Fruit fly (Drosophila melanogaster) whole organism, embryonic: ENCODE measurements around the gene CG14212.

ENCODE experiments used
- Abd-B ChIP-seq: fragments of 200-800 bp; sonication (Bioruptor generic); optimal IDR thresholded peaks from 2 replicates; lab custom pipeline; 2018; ENCODE audit warnings: missing biosample characterization, mild to moderate bottlenecking, missing genetic modification characterization, moderate library complexity
- Ada2b ChIP-seq: fragments of 200-800 bp; sonication (Bioruptor generic); IDR thresholded peaks from 2 replicates; pipeline ENCODE4 v1.3.6; 2022; ENCODE audit warnings: missing biosample characterization, missing genetic modification characterization
- CG10274 ChIP-seq: fragments of 200-800 bp; sonication (Bioruptor generic); optimal IDR thresholded peaks from 3 replicates; lab custom pipeline; 2017; ENCODE audit warnings: missing biosample characterization, mild to moderate bottlenecking, missing genetic modification characterization
- CG10431 ChIP-seq: fragments of 200-800 bp; sonication (Bioruptor generic); optimal IDR thresholded peaks from 3 replicates; lab custom pipeline; 2018; ENCODE audit warnings: missing biosample characterization, mild to moderate bottlenecking, missing genetic modification characterization
- CG10462 ChIP-seq: fragments of 200-800 bp; sonication (Bioruptor generic); optimal IDR thresholded peaks from 2 replicates; lab custom pipeline; 2016; ENCODE audit warnings: missing biosample characterization, missing genetic modification characterization
- CG10543 ChIP-seq: fragments of 200-800 bp; sonication (Bioruptor generic); optimal IDR thresholded peaks from 3 replicates; lab custom pipeline; 2017; ENCODE audit warnings: missing biosample characterization, mild to moderate bottlenecking, missing genetic modification characterization, moderate library complexity
- CG11723 ChIP-seq: fragments of 200-800 bp; sonication (Bioruptor generic); optimal IDR thresholded peaks from 2 replicates; lab custom pipeline; 2017; ENCODE audit warnings: missing biosample characterization, mild to moderate bottlenecking, missing genetic modification characterization
- CG14667 ChIP-seq: fragments of 200-800 bp; sonication (Bioruptor generic); IDR thresholded peaks from 2 replicates; pipeline ENCODE4 v1.3.6; 2022; ENCODE audit warnings: missing biosample characterization, missing genetic modification characterization
- CG15011 ChIP-seq: fragments of 200-800 bp; sonication (Bioruptor generic); optimal IDR thresholded peaks from 3 replicates; lab custom pipeline; 2018; ENCODE audit warnings: missing biosample characterization, mild to moderate bottlenecking, missing genetic modification characterization
- CG17802 ChIP-seq: fragments of 200-800 bp; sonication (Bioruptor generic); optimal IDR thresholded peaks from 2 replicates; lab custom pipeline; 2018; ENCODE audit warnings: missing biosample characterization, mild to moderate bottlenecking, missing genetic modification characterization, moderate library complexity
- CG18599 ChIP-seq: fragments of 200-800 bp; sonication (Bioruptor generic); optimal IDR thresholded peaks from 3 replicates; lab custom pipeline; 2017; ENCODE audit warnings: missing biosample characterization, missing genetic modification characterization, mild to moderate bottlenecking, moderate library complexity, missing genetic modification reagents
- CG2202 ChIP-seq: fragments of 200-800 bp; sonication (Bioruptor generic); optimal IDR thresholded peaks from 2 replicates; lab custom pipeline; 2018; ENCODE audit warnings: missing biosample characterization, mild to moderate bottlenecking, missing genetic modification characterization
- CG30403 ChIP-seq: fragments of 200-800 bp; sonication (Bioruptor generic); optimal IDR thresholded peaks from 3 replicates; lab custom pipeline; 2016; ENCODE audit warnings: missing biosample characterization, missing genetic modification characterization
- CG31388 ChIP-seq: fragments of 200-800 bp; sonication (Bioruptor generic); optimal IDR thresholded peaks from 2 replicates; lab custom pipeline; 2016; ENCODE audit warnings: missing biosample characterization, missing genetic modification characterization
- CG31441 ChIP-seq: fragments of 200-800 bp; sonication (Bioruptor generic); IDR thresholded peaks from 2 replicates; pipeline ENCODE4 v1.3.6; 2022; ENCODE audit warnings: missing biosample characterization, missing genetic modification characterization
- CG4328 ChIP-seq: fragments of 200-800 bp; sonication (Bioruptor generic); optimal IDR thresholded peaks from 3 replicates; lab custom pipeline; 2017; ENCODE audit warnings: missing biosample characterization, missing genetic modification reagents, missing genetic modification characterization
- CG4854 ChIP-seq: fragments of 200-800 bp; sonication (Bioruptor generic); optimal IDR thresholded peaks from 2 replicates; lab custom pipeline; 2016; ENCODE audit warnings: missing biosample characterization, missing genetic modification characterization, inconsistent platforms
- CG5180 ChIP-seq: fragments of 200-800 bp; sonication (Bioruptor generic); optimal IDR thresholded peaks from 3 replicates; lab custom pipeline; 2017; ENCODE audit warnings: missing biosample characterization, missing genetic modification characterization, mild to moderate bottlenecking, moderate library complexity, missing genetic modification reagents
- CG6689 ChIP-seq: fragments of 200-800 bp; sonication (Bioruptor generic); IDR thresholded peaks from 2 replicates; pipeline ENCODE4 v1.3.6; 2022; ENCODE audit warnings: missing biosample characterization, missing genetic modification characterization
- CG9437 ChIP-seq: fragments of 200-800 bp; sonication (Bioruptor generic); optimal IDR thresholded peaks from 2 replicates; lab custom pipeline; 2018; ENCODE audit warnings: missing biosample characterization, mild to moderate bottlenecking, missing genetic modification characterization
- CrebB ChIP-seq: fragments of 200-800 bp; sonication (Bioruptor generic); optimal IDR thresholded peaks from 3 replicates; lab custom pipeline; 2018; ENCODE audit warnings: missing biosample characterization, mild to moderate bottlenecking, missing genetic modification characterization
- D19A ChIP-seq: fragments of 200-800 bp; optimal IDR thresholded peaks from 3 replicates; lab custom pipeline; 2019; ENCODE audit warnings: missing biosample characterization, mild to moderate bottlenecking, missing genetic modification characterization, moderate library complexity
- Dref ChIP-seq: fragments of 200-800 bp; sonication (Bioruptor generic); IDR thresholded peaks from 2 replicates; pipeline ENCODE4 v1.3.6; 2022; ENCODE audit warnings: missing biosample characterization, missing genetic modification characterization
- E2f1 ChIP-seq: fragments of 200-800 bp; sonication (Bioruptor generic); IDR thresholded peaks from 2 replicates; pipeline ENCODE4 v1.3.6; 2022; ENCODE audit warnings: missing biosample characterization, missing genetic modification characterization
- Ets65A ChIP-seq: fragments of 200-800 bp; sonication (Bioruptor generic); peaks from one replicate; lab custom pipeline; 2016; ENCODE audit warnings: missing biosample characterization, missing genetic modification characterization
- HmgZ ChIP-seq: fragments of 200-800 bp; sonication (Bioruptor generic); optimal IDR thresholded peaks from 2 replicates; lab custom pipeline; 2018; ENCODE audit warnings: missing biosample characterization, mild to moderate bottlenecking, missing genetic modification characterization
- Kr ChIP-seq: fragments of 200-800 bp; sonication (Bioruptor generic); optimal IDR thresholded peaks from 2 replicates; lab custom pipeline; 2017; ENCODE audit warnings: missing biosample characterization, mild to moderate bottlenecking, missing genetic modification characterization
- Oaz ChIP-seq: fragments of 200-800 bp; sonication (Bioruptor generic); IDR thresholded peaks from 2 replicates; pipeline ENCODE4 v1.3.6; 2022; ENCODE audit warnings: missing biosample characterization, missing genetic modification characterization
- Poxn ChIP-seq: fragments of 200-800 bp; sonication (Bioruptor generic); IDR thresholded peaks from 2 replicates; pipeline ENCODE4 v1.3.6; 2022; ENCODE audit warnings: missing biosample characterization, missing genetic modification characterization
- Rfx ChIP-seq: fragments of 200-800 bp; sonication (Bioruptor generic); IDR thresholded peaks from 2 replicates; pipeline ENCODE4 v1.3.6; 2022; ENCODE audit warnings: missing biosample characterization, missing genetic modification characterization
- Sox102F ChIP-seq: fragments of 200-800 bp; sonication (Bioruptor generic); optimal IDR thresholded peaks from 2 replicates; lab custom pipeline; 2018; ENCODE audit warnings: missing biosample characterization, mild to moderate bottlenecking, missing genetic modification characterization, moderate library complexity
- az2 ChIP-seq: fragments of 200-800 bp; sonication (Bioruptor generic); optimal IDR thresholded peaks from 3 replicates; lab custom pipeline; 2016; ENCODE audit warnings: missing biosample characterization, missing genetic modification characterization
- cwo ChIP-seq: fragments of 200-800 bp; sonication (Bioruptor generic); optimal IDR thresholded peaks from 3 replicates; lab custom pipeline; 2017; ENCODE audit warnings: missing biosample characterization, missing genetic modification characterization, mild to moderate bottlenecking, moderate library complexity, missing genetic modification reagents
- dmrt99B ChIP-seq: fragments of 200-800 bp; sonication (Bioruptor generic); optimal IDR thresholded peaks from 2 replicates; lab custom pipeline; 2018; ENCODE audit warnings: missing biosample characterization, mild to moderate bottlenecking, missing genetic modification characterization, moderate library complexity
- emc ChIP-seq: fragments of 200-800 bp; sonication (Bioruptor generic); optimal IDR thresholded peaks from 2 replicates; lab custom pipeline; 2016; ENCODE audit warnings: missing biosample characterization, missing genetic modification characterization
- gro ChIP-seq: fragments of 200-800 bp; sonication (Bioruptor generic); optimal IDR thresholded peaks from 2 replicates; lab custom pipeline; 2016; ENCODE audit warnings: missing biosample characterization, missing genetic modification characterization
- gsb ChIP-seq: fragments of 200-800 bp; sonication (Bioruptor generic); IDR thresholded peaks from 2 replicates; pipeline ENCODE4 v1.3.6; 2022; ENCODE audit warnings: missing biosample characterization, missing genetic modification characterization
- ham ChIP-seq: fragments of 200-800 bp; sonication (Bioruptor generic); IDR thresholded peaks from 2 replicates; pipeline ENCODE4 v1.3.6; 2022; ENCODE audit warnings: missing biosample characterization, missing genetic modification characterization
- inv ChIP-seq: fragments of 200-800 bp; sonication (Bioruptor generic); IDR thresholded peaks from 2 replicates; pipeline ENCODE4 v1.3.6; 2022; ENCODE audit warnings: missing biosample characterization, missing genetic modification characterization; ENCODE audit not compliant: partially characterized antibody
- kah ChIP-seq: fragments of 200-800 bp; sonication (Bioruptor generic); optimal IDR thresholded peaks from 2 replicates; lab custom pipeline; 2018; ENCODE audit warnings: missing biosample characterization, mild to moderate bottlenecking, missing genetic modification characterization
- knrl ChIP-seq: fragments of 200-800 bp; sonication (Bioruptor generic); IDR thresholded peaks from 3 replicates; pipeline ENCODE4 v1.3.6; 2022; ENCODE audit warnings: missing biosample characterization, missing genetic modification characterization; ENCODE audit not compliant: partially characterized antibody
- mam ChIP-seq: fragments of 200-800 bp; sonication (Bioruptor generic); optimal IDR thresholded peaks from 3 replicates; lab custom pipeline; 2016; ENCODE audit warnings: missing biosample characterization, missing genetic modification characterization
- seq ChIP-seq: fragments of 200-800 bp; sonication (Bioruptor generic); IDR thresholded peaks from 2 replicates; pipeline ENCODE4 v1.3.6; 2022; ENCODE audit warnings: missing biosample characterization, missing genetic modification characterization
- sisA ChIP-seq: fragments of 200-800 bp; sonication (Bioruptor generic); IDR thresholded peaks from 2 replicates; pipeline ENCODE4 v1.3.6; 2022; ENCODE audit warnings: missing biosample characterization, missing genetic modification characterization
- sob ChIP-seq: fragments of 200-800 bp; sonication (Bioruptor generic); IDR thresholded peaks from 2 replicates; pipeline ENCODE4 v1.3.6; 2022; ENCODE audit warnings: missing biosample characterization, missing genetic modification characterization
- tio ChIP-seq: fragments of 200-800 bp; sonication (Bioruptor generic); optimal IDR thresholded peaks from 2 replicates; lab custom pipeline; 2017; ENCODE audit warnings: missing biosample characterization, missing genetic modification characterization, inconsistent platforms
- tll ChIP-seq, 2 experiments: fragments of 200-800 bp in 1 of 2; fragments of >200 bp in 1 of 2; sonication (Bioruptor generic) in 1 of 2; optimal IDR thresholded peaks; 2 replicates each; lab custom pipeline; 2017 to 2019; ENCODE audit warnings: missing biosample characterization in 2 of 2, missing genetic modification characterization in 2 of 2, mild to moderate bottlenecking in 1 of 2, moderate library complexity in 1 of 2
- trem ChIP-seq: fragments of 200-800 bp; optimal IDR thresholded peaks from 3 replicates; lab custom pipeline; 2019; ENCODE audit warnings: missing biosample characterization, mild to moderate bottlenecking, missing genetic modification characterization, moderate library complexity
- trh ChIP-seq: fragments of 200-800 bp; sonication (Bioruptor generic); optimal IDR thresholded peaks from 2 replicates; lab custom pipeline; 2016; ENCODE audit warnings: missing biosample characterization, missing genetic modification characterization
- wdn ChIP-seq: fragments of 200-800 bp; sonication (Bioruptor generic); IDR thresholded peaks from 2 replicates; pipeline ENCODE4 v1.3.6; 2022; ENCODE audit warnings: missing biosample characterization, missing genetic modification characterization
- zfh2 ChIP-seq: fragments of 200-800 bp; sonication (Bioruptor generic); optimal IDR thresholded peaks from 2 replicates; lab custom pipeline; 2016; ENCODE audit warnings: missing biosample characterization, missing genetic modification characterization

Gene CG14212

dm6 chrX:19608042-19608609 lies 17.4 kb upstream of the CG14212 start (continued):
- TF ChIP-seq Dref (GFP tag; lab: Robert Waterston, UW) (peak; percentile 58), CG31388 (no peak), zfh2 (GFP tag; lab: Kevin White, UChicago) (no peak), Ada2b (GFP tag; lab: Robert Waterston, UW) (no peak), CG4328 (GFP tag; lab: Kevin White, UChicago) (no peak), dmrt99B (no peak), gsb (GFP tag; lab: Robert Waterston, UW) (no peak), inv (GFP tag; lab: Robert Waterston, UW) (0 out of 2 replicates have a peak, but pooled peaks have one; percentile 17), CG15011 (GFP tag; lab: Kevin White, UChicago) (no peak), CG5180 (GFP tag; lab: Kevin White, UChicago) (no peak), ham (no peak), CG4854 (GFP tag; lab: Kevin White, UChicago) (no peak), knrl (GFP tag; lab: Robert Waterston, UW) (no peak), CG11723 (GFP tag; lab: Kevin White, UChicago) (no peak), CG10543 (GFP tag; lab: Kevin White, UChicago) (peak; percentile 82), gro (GFP tag; lab: Kevin White, UChicago) (no peak), CG2202 (tag; lab: Kevin White, UChicago) (no peak), CG10274 (no peak), tll (GFP tag; optimal IDR thresholded peaks at IDR 0.05; lab: Kevin White, UChicago) (no peak), tio (no peak), sob (GFP tag; lab: Robert Waterston, UW) (no peak), CG18599 (GFP tag; lab: Kevin White, UChicago) (peak; percentile 32), CG14667 (GFP tag; lab: Robert Waterston, UW) (no peak), CrebB (tag; lab: Kevin White, UChicago) (peak; percentile 15), CG10431 (GFP tag; lab: Kevin White, UChicago) (no peak), emc (no peak), kah (GFP tag; lab: Kevin White, UChicago) (no peak), mam (no peak), trh (GFP tag; lab: Kevin White, UChicago) (no peak), trem (tag; lab: Kevin White, UChicago) (no peak), az2 (no peak), Kr (GFP tag; lab: Kevin White, UChicago) (no peak), Oaz (no peak), CG31441 (GFP tag; lab: Robert Waterston, UW) (no peak), CG30403 (GFP tag; lab: Kevin White, UChicago) (no peak), Abd-B (no peak), wdn (no peak), Sox102F (GFP tag; lab: Kevin White, UChicago) (no peak), CG9437 (no peak), CG6689 (GFP tag; lab: Robert Waterston, UW) (no peak), CG10462 (GFP tag; lab: Kevin White, UChicago) (no peak), sisA (no peak), Poxn (GFP tag; lab: Robert Waterston, UW) (no peak), HmgZ (tag; lab: Kevin White, UChicago) (peak; percentile 20), seq (no peak), cwo (GFP tag; lab: Kevin White, UChicago) (peak; percentile 93), CG17802 (tag; lab: Kevin White, UChicago) (no peak), D19A (tag; lab: Kevin White, UChicago) (no peak), Rfx (0 out of 2 replicates have a peak, but pooled peaks have one; percentile 3), E2f1 (no peak), Ets65A (GFP tag; lab: Kevin White, UChicago) (no peak)
